Worm (Caenorhabditis elegans) whole organism, young adult: ENCODE results near the gene srd-13.

Experiments
- ama-1 ChIP-seq, 3 experiments: fragments of 150-350 bp in 1 of 3; sonication (generic microtip) in 2 of 3; optimal IDR thresholded peaks; 2 replicates each; lab custom pipeline; 2014 to 2018; ENCODE audit warnings: missing biosample characterization in 2 of 3, missing genetic modification characterization in 2 of 3, missing genetic modification reagents in 2 of 3
- ccch-3 ChIP-seq: fragments of 200-800 bp; sonication (Bioruptor generic); optimal IDR thresholded peaks from 2 replicates; lab custom pipeline; 2018; ENCODE audit warnings: mild to moderate bottlenecking, missing genetic modification characterization, missing compliant biosample characterization
- him-1 ChIP-seq: sonication (generic microtip); optimal IDR thresholded peaks from 2 replicates; lab custom pipeline; 2016; ENCODE audit warnings: missing genotype, missing genetic modification reagents, missing genetic modification characterization, missing compliant biosample characterization
- sptf-2 ChIP-seq: fragments of 200-800 bp; sonication (Bioruptor generic); optimal IDR thresholded peaks from 2 replicates; lab custom pipeline; 2018; ENCODE audit warnings: mild to moderate bottlenecking, missing genetic modification characterization, missing compliant biosample characterization
- ztf-18 ChIP-seq: sonication (generic microtip); optimal IDR thresholded peaks from 2 replicates; lab custom pipeline; 2016; ENCODE audit warnings: missing genotype, mild to moderate bottlenecking, missing genetic modification characterization, missing compliant biosample characterization

- no peak for TF ChIP-seq ztf-18 (tag; lab: Kevin White, UChicago)
- TF ChIP-seq ama-1 (optimal IDR thresholded peaks at IDR 0.05; lab: Kevin White, UChicago): no peak
- TF ChIP-seq ama-1 (GFP tag; optimal IDR thresholded peaks at IDR 0.05; lab: Kevin White, UChicago): no peak
- no peak for TF ChIP-seq sptf-2 (GFP tag; lab: Kevin White, UChicago)
- no peak for TF ChIP-seq him-1 (tag; lab: Kevin White, UChicago)
- TF ChIP-seq ccch-3: no peak
These were observed 47.2 kb downstream of the srd-13 start for ce11 chrIV:5587964-5588860.
